Worm (Caenorhabditis elegans): ENCODE data around the gene Y67A10A.7.

The Y67A10A.7 gene

DNA sequence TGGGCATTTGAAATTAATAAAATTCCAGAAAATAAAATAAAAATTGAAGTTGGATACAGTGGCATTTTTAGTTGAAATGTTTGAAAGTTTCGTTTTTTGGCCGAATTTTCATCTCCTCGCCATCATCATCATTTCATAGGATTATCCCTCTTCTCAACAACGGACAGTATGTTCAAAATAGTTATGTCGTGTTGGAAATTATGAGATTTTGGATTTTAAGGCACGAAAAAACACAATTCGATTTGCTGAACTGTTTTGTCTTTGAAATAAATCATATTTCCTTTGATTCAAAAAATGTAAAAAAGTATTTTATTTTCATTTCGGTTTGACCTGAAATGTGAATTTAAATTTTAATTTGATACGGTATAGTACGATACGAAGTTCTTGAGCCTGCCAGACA is 30.2 kb upstream of the Y67A10A.7 start, which contains the start of gene srlf-28:
Gene srlf-28, minus strand, starts transcription at position 101 of the 400 bp plus-strand sequence.
- TF ChIP-seq hlh-15 (tag; optimal IDR thresholded peaks at IDR 0.05): no peak
- no peak for TF ChIP-seq nfya-1 (tag; optimal IDR thresholded peaks at IDR 0.05)
- no peak for TF ChIP-seq ceh-18 (tag; optimal IDR thresholded peaks at IDR 0.05)
- no peak for TF ChIP-seq fkh-10 (GFP tag; optimal IDR thresholded peaks at IDR 0.05)
- TF ChIP-seq fax-1 (tag; optimal IDR thresholded peaks at IDR 0.05): no peak
- TF ChIP-seq K02D7.2 (tag; optimal IDR thresholded peaks at IDR 0.05): no peak
- TF ChIP-seq lim-6 (tag; optimal IDR thresholded peaks at IDR 0.05): no peak
- no peak for TF ChIP-seq unc-55 (GFP tag; optimal IDR thresholded peaks at IDR 0.05)
- no peak for TF ChIP-seq ama-1 (optimal IDR thresholded peaks at IDR 0.05)
- TF ChIP-seq pat-9 (tag; optimal IDR thresholded peaks at IDR 0.05): no peak
- TF ChIP-seq ref-2 (tag; optimal IDR thresholded peaks at IDR 0.05): no peak
- no peak for TF ChIP-seq pros-1 (tag; optimal IDR thresholded peaks at IDR 0.05)
- no peak for TF ChIP-seq lin-11 (tag; optimal IDR thresholded peaks at IDR 0.05)

DNA sequence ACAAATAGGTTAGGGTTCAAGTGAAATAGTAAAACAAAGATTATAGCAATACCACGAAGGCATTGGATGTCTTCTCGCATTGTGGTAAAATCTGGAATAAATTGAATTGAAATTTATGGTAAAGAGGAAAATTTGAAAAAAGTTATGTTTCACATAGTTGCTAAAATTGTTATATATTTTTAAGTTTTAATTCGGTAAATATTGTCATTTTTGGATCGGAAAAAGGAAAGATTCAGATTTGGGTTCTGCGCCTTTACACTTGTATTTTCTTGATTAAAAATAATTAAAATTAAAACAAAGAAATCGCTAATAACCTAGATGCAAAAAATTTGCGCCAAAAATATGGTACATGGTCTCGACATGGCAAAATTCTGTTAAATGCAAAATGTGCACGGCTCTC is 23.3 kb upstream of the Y67A10A.7 start, which contains the start of gene oac-56:
Gene oac-56, minus strand, starts transcription at position 101 of the 400 bp plus-strand sequence.
- TF ChIP-seq npax-4 (tag; optimal IDR thresholded peaks at IDR 0.05): no peak
- TF ChIP-seq tbx-2 (tag; optimal IDR thresholded peaks at IDR 0.05): no peak
- TF ChIP-seq sox-2 (GFP tag; IDR thresholded peaks at IDR 0.05): no peak
- no peak for TF ChIP-seq ets-4 (tag; optimal IDR thresholded peaks at IDR 0.05)
- no peak for TF ChIP-seq zip-5 (tag; optimal IDR thresholded peaks at IDR 0.05)
- TF ChIP-seq ceh-14 (tag; optimal IDR thresholded peaks at IDR 0.05): no peak
- no peak for TF ChIP-seq pros-1 (tag; optimal IDR thresholded peaks at IDR 0.05)
- TF ChIP-seq K09A11.1 (tag; optimal IDR thresholded peaks at IDR 0.05; ENCODE audit: insufficient read depth): no peak
- TF ChIP-seq ceh-31 (tag; optimal IDR thresholded peaks at IDR 0.05): no peak
- TF ChIP-seq tbx-7 (tag; optimal IDR thresholded peaks at IDR 0.05): no peak

DNA sequence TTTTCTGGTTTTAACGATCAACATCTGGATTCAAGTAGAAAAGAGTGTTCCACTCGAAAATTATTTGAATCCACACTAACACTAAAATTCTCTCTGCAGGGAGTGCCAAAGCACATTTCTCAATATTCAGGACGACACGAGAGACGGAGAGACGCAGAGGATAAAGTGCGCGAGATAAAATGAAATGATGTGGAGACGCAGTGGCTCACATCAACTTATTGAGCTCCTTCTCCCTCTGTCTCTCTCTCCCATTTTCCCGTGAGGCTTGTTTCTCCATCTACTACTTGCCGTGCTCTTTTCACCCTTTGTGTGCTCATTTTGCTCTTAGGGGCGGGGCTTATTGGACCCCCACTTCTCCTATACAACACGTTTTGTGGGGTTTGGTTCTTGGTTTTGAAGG is 17.8 kb upstream of the Y67A10A.7 start:
- TF ChIP-seq ceh-34 (tag; optimal IDR thresholded peaks at IDR 0.05) (peak; percentile 13), lin-11 (tag; optimal IDR thresholded peaks at IDR 0.05) (no peak), C38D4.7 (GFP tag; optimal IDR thresholded peaks at IDR 0.05) (no peak), nfya-1 (tag; optimal IDR thresholded peaks at IDR 0.05) (peak; percentile 53), hlh-8 (tag; optimal IDR thresholded peaks at IDR 0.05) (peak; percentile 54), gmeb-2 (tag; optimal IDR thresholded peaks at IDR 0.05) (no peak), ceh-31 (tag; optimal IDR thresholded peaks at IDR 0.05) (peak; percentile 79), rnt-1 (tag; optimal IDR thresholded peaks at IDR 0.05) (peak; percentile 27), ceh-18 (tag; optimal IDR thresholded peaks at IDR 0.05) (peak; percentile 60), unc-3 (GFP tag; conservative IDR thresholded peaks at IDR 0.05) (no peak), unc-3 (tag; optimal IDR thresholded peaks at IDR 0.05) (peak; percentile 12), unc-42 (tag; optimal IDR thresholded peaks at IDR 0.05) (peak; percentile 82), unc-55 (GFP tag; optimal IDR thresholded peaks at IDR 0.05) (peak; percentile 76), ceh-19 (GFP tag; optimal IDR thresholded peaks at IDR 0.05) (peak; percentile 2)

DNA sequence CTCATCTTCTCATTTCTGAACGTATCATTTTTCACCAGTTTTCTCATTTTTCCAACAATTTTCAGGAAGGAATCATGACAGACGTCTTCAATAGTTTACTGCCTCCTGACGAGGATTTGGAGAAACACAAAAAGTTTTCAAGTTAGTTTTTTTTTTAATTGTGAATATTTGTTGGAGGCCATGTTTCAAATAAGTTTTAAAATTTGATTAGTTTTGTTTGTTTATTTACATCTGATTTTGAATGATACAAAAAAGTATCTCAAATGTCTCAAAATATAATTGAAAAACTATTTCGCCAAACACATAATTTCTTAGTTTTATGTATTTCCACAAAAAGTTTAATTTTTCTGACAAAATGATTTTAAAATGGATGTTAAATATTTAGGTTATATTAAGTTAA is 12.7 kb upstream of the Y67A10A.7 start, which contains the start of gene ssu-2:
Gene ssu-2, plus strand, starts transcription at position 59 of the 400 bp plus-strand sequence.
- no peak for TF ChIP-seq ets-4 (tag; optimal IDR thresholded peaks at IDR 0.05)
- TF ChIP-seq T23F11.4 (GFP tag; optimal IDR thresholded peaks at IDR 0.05): no peak
- no peak for TF ChIP-seq ceh-19 (GFP tag; optimal IDR thresholded peaks at IDR 0.05)

DNA sequence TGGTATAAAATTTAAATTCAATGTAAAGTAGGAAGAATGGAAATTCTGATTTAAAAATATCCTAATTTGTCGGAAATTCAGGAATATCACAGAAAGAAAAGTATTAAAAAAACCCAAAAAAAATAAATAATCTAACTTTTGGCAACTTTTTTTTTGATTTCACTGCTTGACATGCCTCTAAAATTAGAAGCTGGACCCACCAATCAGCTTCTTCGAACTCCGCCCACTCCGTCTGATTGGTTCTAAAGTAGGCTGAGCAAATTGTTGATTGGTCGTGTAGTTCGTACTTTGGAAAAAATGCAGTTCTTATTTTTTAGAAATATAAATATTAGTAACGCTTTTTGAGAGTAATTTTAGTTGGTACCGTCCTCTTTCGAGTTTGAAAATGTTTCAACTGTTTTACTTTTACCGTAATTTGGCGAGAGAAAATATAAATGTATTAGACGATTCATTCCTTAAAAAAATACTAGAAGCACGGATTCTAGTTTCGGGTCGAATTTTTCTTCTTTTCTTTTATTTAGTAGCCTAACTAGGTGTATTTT is 8.0 kb upstream of the Y67A10A.7 start:
- TF ChIP-seq madf-2 (tag; optimal IDR thresholded peaks at IDR 0.05) (no peak), lim-6 (tag; optimal IDR thresholded peaks at IDR 0.05) (no peak), sox-4 (tag; optimal IDR thresholded peaks at IDR 0.05) (no peak), ceh-9 (tag; optimal IDR thresholded peaks at IDR 0.05) (no peak), nfya-1 (tag; optimal IDR thresholded peaks at IDR 0.05) (peak; percentile 94)

Measured in whole organism, late embryonic.